Worm (Caenorhabditis elegans): ENCODE data around the gene F25D1.3.
A peak's percentile ranks its signal among the peaks of the same experiment; 100 is the strongest.

The F25D1.3 gene

DNA sequence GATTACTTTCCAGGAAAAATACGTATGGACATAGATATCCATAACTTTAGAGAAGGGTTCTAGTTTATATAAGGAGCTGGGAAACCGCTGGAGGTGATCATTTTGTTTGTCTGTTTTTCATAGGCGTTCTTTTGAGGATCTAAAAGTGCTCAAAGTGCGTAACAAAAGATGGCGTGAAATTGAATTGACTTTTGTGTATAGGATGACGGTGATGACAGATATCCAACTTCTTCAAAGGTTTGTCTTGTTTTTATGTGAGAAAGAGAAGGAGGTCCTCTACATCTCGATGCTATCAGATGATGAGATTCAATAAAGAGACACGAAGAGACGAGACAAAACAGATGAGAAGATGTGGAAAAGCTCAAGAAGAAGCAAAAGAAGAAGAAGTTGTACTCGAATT, 11.8 kb upstream of the F25D1.3 start:
- no peak for TF ChIP-seq hmg-4 (GFP tag; optimal IDR thresholded peaks at IDR 0.05)
- TF ChIP-seq tbx-37 (GFP tag; conservative IDR thresholded peaks at IDR 0.05) = no peak
- TF ChIP-seq flt-1 (GFP tag; IDR thresholded peaks at IDR 0.05) = no peak
- no peak for TF ChIP-seq pes-1 (GFP tag; IDR thresholded peaks at IDR 0.05)
- no peak for TF ChIP-seq ets-7 (tag; optimal IDR thresholded peaks at IDR 0.05)
- TF ChIP-seq hnd-1 (tag; optimal IDR thresholded peaks at IDR 0.05) = no peak
- TF ChIP-seq F13C5.2 (tag; optimal IDR thresholded peaks at IDR 0.05) = no peak
- no peak for TF ChIP-seq tra-4 (tag; optimal IDR thresholded peaks at IDR 0.05)
- TF ChIP-seq B0310.2 (tag; optimal IDR thresholded peaks at IDR 0.05) = no peak
- TF ChIP-seq aly-1 (tag; optimal IDR thresholded peaks at IDR 0.05) = no peak
- no peak for TF ChIP-seq ceh-13 (GFP tag; optimal IDR thresholded peaks at IDR 0.05)
- no peak for TF ChIP-seq scrt-1 (GFP tag; IDR thresholded peaks at IDR 0.05)
- no peak for TF ChIP-seq ceh-36 (tag; optimal IDR thresholded peaks at IDR 0.05)
- no peak for TF ChIP-seq ama-1 (optimal IDR thresholded peaks at IDR 0.05)

DNA sequence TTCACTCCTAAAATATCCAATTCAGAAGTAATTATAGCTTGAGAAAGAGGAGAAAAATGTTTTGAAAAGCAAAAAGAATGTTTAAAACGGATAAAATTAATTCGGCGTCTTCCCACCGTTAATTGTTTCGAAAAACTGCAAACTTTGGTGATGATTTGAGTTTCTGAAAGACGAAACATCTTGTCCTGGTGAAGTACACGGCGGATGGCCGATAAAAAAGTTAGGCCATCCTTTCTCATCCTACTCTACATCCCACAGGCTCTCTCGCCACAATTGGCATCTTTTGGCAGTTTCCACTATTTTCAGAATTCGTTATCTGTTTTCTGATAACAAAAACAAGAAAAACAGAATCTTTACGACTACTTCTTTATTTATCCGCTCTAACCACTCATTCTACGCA, 2.6 kb upstream of the F25D1.3 start, which contains the start of the genes C35A5.8 and hda-11:
TSS of gene C35A5.8 (minus strand) at position 7 of the 400 bp plus-strand sequence.
TSS of gene hda-11 (plus strand) at position 283 of the 400 bp plus-strand sequence.
- no peak for TF ChIP-seq pes-1 (GFP tag; IDR thresholded peaks at IDR 0.05)
- no peak for TF ChIP-seq ets-7 (tag; optimal IDR thresholded peaks at IDR 0.05)
- peak; percentile 72 for TF ChIP-seq tbx-37 (GFP tag; conservative IDR thresholded peaks at IDR 0.05)
- no peak for TF ChIP-seq sea-1 (GFP tag; conservative IDR thresholded peaks at IDR 0.05)

DNA sequence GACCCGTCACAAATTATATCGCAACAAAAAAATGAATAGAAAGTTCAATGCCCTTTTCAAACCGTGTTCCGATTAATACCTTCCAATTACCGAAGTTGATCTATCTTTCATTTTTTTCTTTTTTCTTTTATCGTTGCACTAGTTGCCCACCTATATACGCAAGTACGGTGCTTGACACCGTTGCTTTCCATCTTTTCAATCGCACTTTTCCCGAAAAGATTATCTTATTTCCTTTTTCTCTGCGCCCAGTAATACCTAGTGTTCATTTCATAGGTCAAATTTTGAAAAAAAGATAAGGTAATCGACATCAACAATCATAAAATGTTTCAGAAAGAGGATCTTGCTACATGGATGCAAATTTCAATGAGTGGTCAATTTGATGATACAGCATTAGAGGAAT, 1.1 kb downstream of the F25D1.3 start:
- TF ChIP-seq flt-1 (GFP tag; IDR thresholded peaks at IDR 0.05) (no peak), pes-1 (GFP tag; IDR thresholded peaks at IDR 0.05) (no peak)

DNA sequence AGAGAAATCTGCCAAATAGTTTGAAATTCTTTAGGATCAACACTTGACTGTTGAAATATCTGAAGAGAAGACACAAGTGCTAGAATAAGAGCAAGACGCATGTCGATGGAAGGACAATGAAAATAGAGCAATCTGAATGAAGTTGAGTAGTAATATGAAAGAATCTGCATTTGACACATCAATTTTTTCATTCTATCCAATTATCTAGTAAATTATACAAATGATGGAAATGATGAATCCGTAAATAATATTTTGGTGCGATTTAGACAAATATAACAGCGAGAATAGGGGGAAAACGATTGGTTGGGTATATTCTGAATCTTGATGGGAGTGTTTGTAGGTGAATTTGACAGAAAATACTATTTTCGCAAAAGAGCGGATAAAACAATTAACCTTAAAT, 4.2 kb downstream of the F25D1.3 start, which contains the start of gene txt-10:
TSS of gene txt-10 (minus strand) at position 101 of the 400 bp plus-strand sequence.
- no peak for TF ChIP-seq ceh-36 (tag; optimal IDR thresholded peaks at IDR 0.05)
- TF ChIP-seq ama-1 (optimal IDR thresholded peaks at IDR 0.05) = no peak
- TF ChIP-seq aly-1 (tag; optimal IDR thresholded peaks at IDR 0.05) = no peak
- no peak for TF ChIP-seq hmbx-1 (tag; optimal IDR thresholded peaks at IDR 0.05)
- TF ChIP-seq flt-1 (GFP tag; IDR thresholded peaks at IDR 0.05) = no peak
- no peak for TF ChIP-seq hmg-4 (GFP tag; optimal IDR thresholded peaks at IDR 0.05)
- TF ChIP-seq scrt-1 (GFP tag; IDR thresholded peaks at IDR 0.05) = no peak
- TF ChIP-seq sea-1 (GFP tag; conservative IDR thresholded peaks at IDR 0.05) = no peak
- no peak for TF ChIP-seq tbx-37 (GFP tag; conservative IDR thresholded peaks at IDR 0.05)
- TF ChIP-seq tra-4 (tag; optimal IDR thresholded peaks at IDR 0.05) = no peak
- no peak for TF ChIP-seq ets-7 (tag; optimal IDR thresholded peaks at IDR 0.05)
- TF ChIP-seq pes-1 (GFP tag; IDR thresholded peaks at IDR 0.05) = no peak
- TF ChIP-seq tbx-11 (GFP tag; IDR thresholded peaks at IDR 0.05) = no peak
- TF ChIP-seq F13C5.2 (tag; optimal IDR thresholded peaks at IDR 0.05) = no peak
- no peak for TF ChIP-seq ceh-13 (GFP tag; optimal IDR thresholded peaks at IDR 0.05)
- TF ChIP-seq hnd-1 (tag; optimal IDR thresholded peaks at IDR 0.05) = no peak
- no peak for TF ChIP-seq B0310.2 (tag; optimal IDR thresholded peaks at IDR 0.05)

DNA sequence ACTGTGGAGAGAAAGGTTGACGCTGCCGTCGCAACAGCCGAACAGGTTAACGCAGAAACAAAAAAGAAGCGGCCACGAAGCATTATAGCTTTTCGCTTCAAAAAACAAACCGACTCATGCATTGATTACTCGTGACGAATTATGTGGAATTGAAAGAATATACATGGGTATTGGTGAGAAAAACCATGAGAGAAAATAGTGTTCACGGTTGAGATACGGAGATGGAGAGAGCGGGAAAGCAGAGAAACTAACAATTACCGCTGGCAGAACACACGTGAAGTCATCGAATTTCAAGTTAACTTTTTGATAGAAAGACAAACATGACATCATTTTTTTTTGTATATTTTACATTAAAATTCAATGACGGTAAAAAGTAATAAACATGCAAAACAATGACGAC, 6.8 kb downstream of the F25D1.3 start:
- TF ChIP-seq ceh-36 (tag; optimal IDR thresholded peaks at IDR 0.05) (no peak), tbx-37 (GFP tag; conservative IDR thresholded peaks at IDR 0.05) (no peak), tbx-11 (GFP tag; IDR thresholded peaks at IDR 0.05) (no peak), ets-7 (tag; optimal IDR thresholded peaks at IDR 0.05) (no peak), flt-1 (GFP tag; IDR thresholded peaks at IDR 0.05) (no peak), tra-4 (tag; optimal IDR thresholded peaks at IDR 0.05) (no peak), hmbx-1 (tag; optimal IDR thresholded peaks at IDR 0.05) (no peak), sea-1 (GFP tag; conservative IDR thresholded peaks at IDR 0.05) (no peak), F13C5.2 (tag; optimal IDR thresholded peaks at IDR 0.05) (no peak), hmg-4 (GFP tag; optimal IDR thresholded peaks at IDR 0.05) (no peak), aly-1 (tag; optimal IDR thresholded peaks at IDR 0.05) (no peak), ama-1 (optimal IDR thresholded peaks at IDR 0.05) (no peak), hnd-1 (tag; optimal IDR thresholded peaks at IDR 0.05) (no peak), scrt-1 (GFP tag; IDR thresholded peaks at IDR 0.05) (no peak), B0310.2 (tag; optimal IDR thresholded peaks at IDR 0.05) (no peak), pes-1 (GFP tag; IDR thresholded peaks at IDR 0.05) (no peak), ceh-13 (GFP tag; optimal IDR thresholded peaks at IDR 0.05) (no peak)

DNA sequence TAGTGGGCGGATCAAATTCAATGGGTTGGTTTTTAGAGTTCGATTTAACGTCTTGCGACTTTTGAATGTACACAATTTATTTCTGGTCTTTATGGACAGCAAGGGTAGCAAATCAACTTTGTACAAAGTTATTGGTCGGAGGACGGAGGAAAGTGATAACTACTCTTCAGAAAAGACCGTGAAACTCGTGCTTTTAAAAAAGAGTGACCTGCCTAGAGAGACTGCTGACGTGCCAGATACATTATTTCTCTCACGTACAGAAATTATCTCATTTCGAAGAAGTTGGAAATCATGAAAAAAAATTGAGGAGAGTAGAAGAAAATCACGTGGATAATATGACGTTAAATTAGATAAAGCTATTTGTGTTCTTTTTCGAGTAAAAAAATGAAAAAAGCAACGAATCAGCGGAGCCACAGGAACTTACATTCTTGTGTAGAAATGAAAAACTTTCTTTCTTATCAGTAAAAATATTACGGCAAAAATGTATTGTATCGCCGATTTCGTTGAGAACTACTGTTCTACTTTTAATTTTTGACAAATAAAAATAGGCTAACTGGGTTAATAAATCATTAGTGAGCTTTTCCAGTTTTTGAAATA, 7.7 kb downstream of the F25D1.3 start, which contains the start of gene ppm-1.A:
TSS of gene ppm-1.A (minus strand) at position 294 of the 597 bp plus-strand sequence.
- TF ChIP-seq hmg-4 (GFP tag; optimal IDR thresholded peaks at IDR 0.05) (no peak), F13C5.2 (tag; optimal IDR thresholded peaks at IDR 0.05) (no peak), ama-1 (optimal IDR thresholded peaks at IDR 0.05) (no peak), aly-1 (tag; optimal IDR thresholded peaks at IDR 0.05) (no peak), tbx-11 (GFP tag; IDR thresholded peaks at IDR 0.05) (no peak), ceh-13 (GFP tag; optimal IDR thresholded peaks at IDR 0.05) (no peak), ceh-36 (tag; optimal IDR thresholded peaks at IDR 0.05) (no peak), hmbx-1 (tag; optimal IDR thresholded peaks at IDR 0.05) (no peak), ets-7 (tag; optimal IDR thresholded peaks at IDR 0.05) (no peak), pes-1 (GFP tag; IDR thresholded peaks at IDR 0.05) (no peak), B0310.2 (tag; optimal IDR thresholded peaks at IDR 0.05) (no peak), scrt-1 (GFP tag; IDR thresholded peaks at IDR 0.05) (no peak), tbx-37 (GFP tag; conservative IDR thresholded peaks at IDR 0.05) (no peak), tra-4 (tag; optimal IDR thresholded peaks at IDR 0.05) (no peak), flt-1 (GFP tag; IDR thresholded peaks at IDR 0.05) (no peak)

DNA sequence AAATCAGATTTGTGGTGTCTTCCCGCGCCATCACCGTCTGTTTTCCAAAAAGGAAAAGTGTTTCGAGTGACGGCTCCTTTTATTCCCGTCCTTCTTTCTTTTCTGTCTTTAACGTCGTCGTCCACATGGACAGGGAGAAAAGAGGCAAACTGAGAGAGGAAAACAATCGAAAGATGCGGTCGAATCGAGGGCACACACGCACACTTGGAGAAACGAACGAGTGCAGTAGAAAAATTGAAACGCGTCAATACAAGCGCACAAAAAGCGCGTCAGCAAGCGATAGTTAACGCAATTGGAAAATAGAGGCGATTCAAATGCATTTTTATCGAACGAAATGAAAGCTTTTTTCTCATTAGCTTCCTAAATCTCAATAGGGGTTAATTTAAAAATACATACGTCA, 8.3 kb downstream of the F25D1.3 start:
- TF ChIP-seq tbx-11 (GFP tag; IDR thresholded peaks at IDR 0.05) (no peak), B0310.2 (tag; optimal IDR thresholded peaks at IDR 0.05) (no peak), tra-4 (tag; optimal IDR thresholded peaks at IDR 0.05) (no peak), hmg-4 (GFP tag; optimal IDR thresholded peaks at IDR 0.05) (peak; percentile 50), ets-7 (tag; optimal IDR thresholded peaks at IDR 0.05) (no peak), scrt-1 (GFP tag; IDR thresholded peaks at IDR 0.05) (no peak), hmbx-1 (tag; optimal IDR thresholded peaks at IDR 0.05) (no peak), F13C5.2 (tag; optimal IDR thresholded peaks at IDR 0.05) (peak; percentile 11)
